Worm (Caenorhabditis elegans) whole organism, late embryonic: Measurements from ENCODE around the gene T19D12.2.
"Not testable (repeated sequence)": the region's sequence is repeated elsewhere in the genome, so short reads cannot be mapped to it uniquely, and the experiment has no call there.

Experiments
- F13H6.1 ChIP-seq: sonication (generic microtip); optimal IDR thresholded peaks from 2 replicates; lab custom pipeline; 2016; ENCODE audit warnings: missing genetic modification characterization, missing compliant biosample characterization
- K09A11.1 ChIP-seq: sonication (generic microtip); optimal IDR thresholded peaks from 2 replicates; lab custom pipeline; 2017; ENCODE audit warnings: antibody characterized with exemption, mild to moderate bottlenecking, missing genetic modification characterization, missing compliant biosample characterization; ENCODE audit not compliant: insufficient read depth
- Y22D7AL.16 ChIP-seq: sonication (generic microtip); optimal IDR thresholded peaks from 2 replicates; lab custom pipeline; 2016; ENCODE audit warnings: missing genetic modification characterization, missing compliant biosample characterization
- ama-1 ChIP-seq: fragments of 150-350 bp; optimal IDR thresholded peaks from 2 replicates; lab custom pipeline; 2014
- ceh-18 ChIP-seq: sonication (generic microtip); optimal IDR thresholded peaks from 2 replicates; lab custom pipeline; 2016; ENCODE audit warnings: missing genetic modification characterization, missing compliant biosample characterization
- ceh-30 ChIP-seq: fragments of 150-350 bp; optimal IDR thresholded peaks from 2 replicates; lab custom pipeline; 2014; ENCODE audit warnings: missing biosample characterization, missing genetic modification characterization
- ceh-34 ChIP-seq: sonication (generic microtip); optimal IDR thresholded peaks from 2 replicates; lab custom pipeline; 2016; ENCODE audit warnings: mild to moderate bottlenecking, missing genetic modification characterization, missing compliant biosample characterization
- ceh-48 ChIP-seq: sonication (generic microtip); optimal IDR thresholded peaks from 2 replicates; lab custom pipeline; 2016; ENCODE audit warnings: missing genetic modification characterization, inconsistent platforms, missing compliant biosample characterization
- dmd-4 ChIP-seq: sonication (generic microtip); optimal IDR thresholded peaks from 2 replicates; lab custom pipeline; 2016; ENCODE audit warnings: borderline replicate concordance, missing genetic modification characterization, missing compliant biosample characterization
- dve-1 ChIP-seq: sonication (generic microtip); optimal IDR thresholded peaks from 2 replicates; lab custom pipeline; 2017; ENCODE audit warnings: antibody characterized with exemption, mild to moderate bottlenecking, missing genetic modification characterization, missing compliant biosample characterization
- eyg-1 ChIP-seq: sonication (generic microtip); optimal IDR thresholded peaks from 2 replicates; lab custom pipeline; 2016; ENCODE audit warnings: missing genotype, missing genetic modification characterization, missing compliant biosample characterization
- fkh-6 ChIP-seq: sonication (generic microtip); optimal IDR thresholded peaks from 2 replicates; lab custom pipeline; 2016; ENCODE audit warnings: missing genetic modification characterization, missing compliant biosample characterization
- hlh-13 ChIP-seq: fragments of 200-800 bp; sonication (Bioruptor generic); optimal IDR thresholded peaks from 2 replicates; lab custom pipeline; 2018; ENCODE audit warnings: mild to moderate bottlenecking, missing genetic modification characterization, missing compliant biosample characterization
- hlh-15 ChIP-seq: sonication (generic microtip); optimal IDR thresholded peaks from 2 replicates; lab custom pipeline; 2016; ENCODE audit warnings: missing genetic modification characterization, missing compliant biosample characterization
- hlh-6 ChIP-seq: sonication (generic microtip); optimal IDR thresholded peaks from 2 replicates; lab custom pipeline; 2016; ENCODE audit warnings: missing genotype, missing genetic modification characterization, missing compliant biosample characterization
- madf-2 ChIP-seq: sonication (generic microtip); optimal IDR thresholded peaks from 2 replicates; lab custom pipeline; 2017; ENCODE audit warnings: missing genetic modification characterization, missing compliant biosample characterization
- mec-3 ChIP-seq: sonication (generic microtip); optimal IDR thresholded peaks from 2 replicates; lab custom pipeline; 2016; ENCODE audit warnings: borderline replicate concordance, missing genetic modification characterization, missing compliant biosample characterization
- nfya-1 ChIP-seq: sonication (generic microtip); optimal IDR thresholded peaks from 2 replicates; lab custom pipeline; 2017; ENCODE audit warnings: missing genetic modification characterization, mild to moderate bottlenecking, missing compliant biosample characterization, antibody characterized with exemption, moderate library complexity
- npax-4 ChIP-seq: sonication (generic microtip); optimal IDR thresholded peaks from 2 replicates; lab custom pipeline; 2016; ENCODE audit warnings: missing genetic modification characterization, missing compliant biosample characterization
- odd-2 ChIP-seq: sonication (generic microtip); optimal IDR thresholded peaks from 2 replicates; lab custom pipeline; 2017; ENCODE audit warnings: antibody characterized with exemption, mild to moderate bottlenecking, missing genetic modification characterization, missing compliant biosample characterization
- pax-1 ChIP-seq: fragments of 150-350 bp; optimal IDR thresholded peaks from 2 replicates; lab custom pipeline; 2014; ENCODE audit warnings: missing biosample characterization, missing genetic modification characterization
- pha-4 ChIP-seq: fragments of 150-350 bp; optimal IDR thresholded peaks from 2 replicates; lab custom pipeline; 2018; ENCODE audit warnings: missing biosample characterization, missing genetic modification reagents, missing genetic modification characterization
- pqm-1 ChIP-seq: sonication (generic microtip); optimal IDR thresholded peaks from 2 replicates; lab custom pipeline; 2016; ENCODE audit warnings: missing genetic modification characterization, missing compliant biosample characterization
- ref-2 ChIP-seq: sonication (generic microtip); optimal IDR thresholded peaks from 2 replicates; lab custom pipeline; 2016; ENCODE audit warnings: missing genetic modification characterization, missing compliant biosample characterization
- rnt-1 ChIP-seq: sonication (generic microtip); optimal IDR thresholded peaks from 2 replicates; lab custom pipeline; 2016; ENCODE audit warnings: missing genetic modification characterization, missing compliant biosample characterization
- sdc-2 ChIP-seq: sonication (generic microtip); optimal IDR thresholded peaks from 2 replicates; lab custom pipeline; 2016; ENCODE audit warnings: missing genotype, missing genetic modification characterization, missing compliant biosample characterization
- sox-2 ChIP-seq: fragments of 200-800 bp; sonication (Bioruptor generic); IDR thresholded peaks from 2 replicates; pipeline ENCODE4 v1.3.6; 2022; ENCODE audit warnings: missing genetic modification reagents, missing genetic modification characterization, missing compliant biosample characterization
- sox-4 ChIP-seq: sonication (generic microtip); optimal IDR thresholded peaks from 2 replicates; lab custom pipeline; 2017; ENCODE audit warnings: mild to moderate bottlenecking, missing genetic modification characterization, inconsistent platforms, missing compliant biosample characterization
- syd-9 ChIP-seq: sonication (generic microtip); optimal IDR thresholded peaks from 2 replicates; lab custom pipeline; 2016; ENCODE audit warnings: mild to moderate bottlenecking, missing genetic modification characterization, moderate library complexity, missing compliant biosample characterization
- tbx-7 ChIP-seq: sonication (generic microtip); optimal IDR thresholded peaks from 2 replicates; lab custom pipeline; 2016; ENCODE audit warnings: missing genotype, missing genetic modification characterization, missing compliant biosample characterization
- ttx-3 ChIP-seq: sonication (generic microtip); optimal IDR thresholded peaks from 2 replicates; lab custom pipeline; 2016; ENCODE audit warnings: missing genetic modification reagents, missing genetic modification characterization, missing compliant biosample characterization
- unc-55 ChIP-seq: sonication (generic microtip); optimal IDR thresholded peaks from 2 replicates; lab custom pipeline; 2017; ENCODE audit warnings: missing biosample characterization, missing genetic modification reagents, missing genetic modification characterization
- zip-5 ChIP-seq: sonication (generic microtip); optimal IDR thresholded peaks from 2 replicates; lab custom pipeline; 2016; ENCODE audit warnings: missing genetic modification characterization, missing compliant biosample characterization
- ztf-16 ChIP-seq: sonication (generic microtip); optimal IDR thresholded peaks from 2 replicates; lab custom pipeline; 2017; ENCODE audit warnings: missing genetic modification characterization, missing compliant biosample characterization

The T19D12.2 gene

ce11 chrII:6627182-6627581 is 34.0 kb upstream of the T19D12.2 start, which contains the start of the genes F54H5.5 and F54H5.2:
F54H5.5 (minus strand) TSS chrII:6627282.
F54H5.2 (plus strand) TSS chrII:6627484.
- TF ChIP-seq eyg-1; ttx-3 (tag; lab: Kevin White, UChicago); ceh-18 (tag; lab: Kevin White, UChicago): not testable (repeated sequence)

- TF ChIP-seq fkh-6 (tag; lab: Kevin White, UChicago): no peak
- TF ChIP-seq rnt-1 (tag; lab: Kevin White, UChicago): no peak
Observed at ce11 chrII:6628397-6628796, 32.7 kb upstream of the T19D12.2 start.

- TF ChIP-seq sox-2 (GFP tag; lab: Robert Waterston, UW) (no peak), F13H6.1 (tag; lab: Kevin White, UChicago) (no peak), madf-2 (no peak), ceh-30 (tag; lab: Kevin White, UChicago) (no peak), hlh-6 (tag; lab: Kevin White, UChicago) (no peak), ref-2 (tag; lab: Kevin White, UChicago) (no peak), K09A11.1 (no peak), sdc-2 (tag; lab: Kevin White, UChicago) (no peak), eyg-1 (no peak), ttx-3 (tag; lab: Kevin White, UChicago) (no peak)
Observed at ce11 chrII:6629775-6630174, 31.4 kb upstream of the T19D12.2 start.

- no peak for TF ChIP-seq sox-4 (tag; lab: Kevin White, UChicago)
- TF ChIP-seq tbx-7 (tag; lab: Kevin White, UChicago): no peak
- TF ChIP-seq dve-1 (tag; lab: Kevin White, UChicago): no peak
Observed at ce11 chrII:6630811-6631210, 30.3 kb upstream of the T19D12.2 start, which contains the start of gene T19D12.4. T19D12.4 (plus strand) TSS chrII:6631105.

ce11 chrII:6631995-6632394 is 29.1 kb upstream of the T19D12.2 start:
- TF ChIP-seq ceh-34 (no peak), ama-1 (no peak), dmd-4 (no peak), hlh-15 (tag; lab: Kevin White, UChicago) (no peak), nfya-1 (tag; lab: Kevin White, UChicago) (no peak), eyg-1 (no peak), pax-1 (tag; lab: Kevin White, UChicago) (no peak)

- no peak for TF ChIP-seq sdc-2 (tag; lab: Kevin White, UChicago)
- no peak for TF ChIP-seq fkh-6 (tag; lab: Kevin White, UChicago)
- TF ChIP-seq dmd-4: no peak
- no peak for TF ChIP-seq pha-4 (tag; lab: Kevin White, UChicago)
- no peak for TF ChIP-seq zip-5
Observed at ce11 chrII:6636136-6636535, 25.0 kb upstream of the T19D12.2 start, which contains the start of gene T19D12.5. T19D12.5 (minus strand) TSS chrII:6636236.

- TF ChIP-seq syd-9 (tag; lab: Kevin White, UChicago) (no peak), mec-3 (no peak), dve-1 (tag; lab: Kevin White, UChicago) (no peak), hlh-13 (GFP tag; lab: Kevin White, UChicago) (no peak), unc-55 (no peak), hlh-15 (tag; lab: Kevin White, UChicago) (no peak), pqm-1 (tag; lab: Kevin White, UChicago) (no peak), Y22D7AL.16 (tag; lab: Kevin White, UChicago) (no peak), sdc-2 (tag; lab: Kevin White, UChicago) (no peak), odd-2 (no peak), npax-4 (no peak), ztf-16 (tag; lab: Kevin White, UChicago) (no peak), F13H6.1 (tag; lab: Kevin White, UChicago) (no peak), ceh-48 (tag; lab: Kevin White, UChicago) (no peak)
- TF ChIP-seq, all 69 proteins: peak for 0
Observed at ce11 chrII:6637854-6638253, 23.3 kb upstream of the T19D12.2 start.
